Worm (Caenorhabditis elegans) whole organism, L3 larva: Measurements from ENCODE around the gene zfp-1.

Experiments
- nhr-11 ChIP-seq: fragments of 150-350 bp; optimal IDR thresholded peaks from 2 replicates; lab custom pipeline; 2014; ENCODE audit warnings: missing biosample characterization, missing genetic modification characterization
- zag-1 ChIP-seq: fragments of 150-350 bp; optimal IDR thresholded peaks from 2 replicates; lab custom pipeline; 2014; ENCODE audit warnings: missing biosample characterization, missing genetic modification characterization

DNA sequence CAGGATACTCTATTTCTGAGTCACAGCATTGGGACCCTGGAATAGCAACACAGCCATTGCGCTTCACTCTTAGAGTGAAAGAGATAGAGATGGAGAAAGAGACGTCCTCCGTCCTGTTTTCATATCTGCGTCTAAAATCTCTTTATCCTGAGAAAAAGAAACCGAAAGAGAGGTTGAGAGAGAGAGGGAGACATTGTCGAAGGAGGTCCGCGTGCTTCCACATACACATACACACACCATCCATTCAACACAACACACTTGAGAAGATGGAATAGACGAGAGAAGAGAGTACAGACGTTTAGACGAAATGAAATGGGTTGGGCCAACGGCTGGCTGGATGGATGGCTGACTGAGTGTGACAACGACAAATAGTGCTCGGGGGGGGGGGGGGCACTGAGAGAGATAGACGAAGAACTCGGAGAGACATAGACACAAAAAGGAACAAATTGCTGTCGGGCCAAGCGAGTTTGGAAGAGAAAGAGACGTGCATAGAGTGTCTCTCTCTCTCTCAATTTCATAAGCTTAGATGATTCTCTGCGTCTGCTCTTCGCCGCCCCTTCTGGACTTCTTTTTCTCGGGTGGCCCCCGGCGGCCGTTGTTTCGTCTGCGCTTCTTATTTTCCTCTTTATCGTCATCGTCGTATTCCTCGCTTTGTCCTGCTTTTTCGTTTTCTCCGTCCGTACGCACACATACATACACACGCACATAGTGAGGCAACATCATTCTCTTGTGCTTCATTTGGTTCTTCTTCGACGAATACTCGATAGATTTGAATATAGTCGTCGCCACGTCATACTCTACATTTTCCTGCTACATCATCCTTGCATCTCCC lies 8.8 kb downstream of the zfp-1 start, which contains the start of gene F54F2.6:
- TF ChIP-seq nhr-11 (tag; lab: Kevin White, UChicago) (peak; percentile 84), zag-1 (peak; percentile 76)
